Worm (Caenorhabditis elegans) whole organism, L1 larva: ENCODE data around the gene nlp-33.

ENCODE experiments used
- C34B4.2 ChIP-seq: sonication (generic microtip); optimal IDR thresholded peaks from 2 replicates; lab custom pipeline; 2017; ENCODE audit warnings: mild to moderate bottlenecking, missing genetic modification characterization, missing compliant biosample characterization
- Y116A8C.19 ChIP-seq: sonication (generic microtip); optimal IDR thresholded peaks from 2 replicates; lab custom pipeline; 2016; ENCODE audit warnings: missing compliant biosample characterization, missing genetic modification characterization, borderline replicate concordance
- alr-1 ChIP-seq: fragments of 200-800 bp; sonication (Bioruptor generic); optimal IDR thresholded peaks from 2 replicates; lab custom pipeline; 2018; ENCODE audit warnings: borderline replicate concordance, mild to moderate bottlenecking, missing genetic modification characterization, missing compliant biosample characterization
- aly-2 ChIP-seq: fragments of 150-350 bp; optimal IDR thresholded peaks from 2 replicates; lab custom pipeline; 2014; ENCODE audit warnings: missing biosample characterization, missing genetic modification characterization
- ama-1 ChIP-seq: fragments of 150-350 bp; optimal IDR thresholded peaks from 2 replicates; lab custom pipeline; 2014
- blmp-1 ChIP-seq: fragments of 150-350 bp; optimal IDR thresholded peaks from 2 replicates; lab custom pipeline; 2014; ENCODE audit warnings: missing biosample characterization, missing genetic modification characterization
- ceh-63 ChIP-seq: fragments of 200-800 bp; sonication (Bioruptor generic); optimal IDR thresholded peaks from 2 replicates; lab custom pipeline; 2018; ENCODE audit warnings: mild to moderate bottlenecking, missing genetic modification characterization, missing compliant biosample characterization
- ceh-88 ChIP-seq: fragments of 200-800 bp; sonication (Bioruptor generic); IDR thresholded peaks from 2 replicates; pipeline ENCODE4 v1.3.6; 2022; ENCODE audit warnings: missing genetic modification characterization, missing compliant biosample characterization
- dsc-1 ChIP-seq: sonication (generic microtip); optimal IDR thresholded peaks from 2 replicates; lab custom pipeline; 2016; ENCODE audit warnings: mild to moderate bottlenecking, missing genetic modification characterization, missing compliant biosample characterization
- efl-1 ChIP-seq, 4 experiments: fragments of 150-350 bp; optimal IDR thresholded peaks in 3 of 4; peaks in 1 of 4; 1 replicate in 1 of 4; 2 replicates in 3 of 4; lab custom pipeline; 2014; ENCODE audit warnings: missing biosample characterization in 2 of 4, missing genetic modification characterization in 2 of 4, missing genetic modification reagents in 2 of 4
- efl-3 ChIP-seq: fragments of 200-800 bp; sonication (Bioruptor generic); optimal IDR thresholded peaks from 2 replicates; lab custom pipeline; 2018; ENCODE audit warnings: mild to moderate bottlenecking, missing genetic modification characterization, missing compliant biosample characterization
- egl-27 ChIP-seq, 2 experiments: fragments of 150-350 bp in 1 of 2; sonication (generic microtip); optimal IDR thresholded peaks; 3 replicates each; lab custom pipeline; 2017 to 2018; ENCODE audit warnings: missing biosample characterization in 2 of 2, missing genetic modification characterization in 2 of 2, missing genetic modification reagents in 2 of 2
- elt-2 ChIP-seq: sonication (generic microtip); optimal IDR thresholded peaks from 2 replicates; lab custom pipeline; 2016; ENCODE audit warnings: missing genetic modification characterization, mild to moderate bottlenecking, inconsistent platforms, missing compliant biosample characterization, missing genetic modification reagents
- ets-5 ChIP-seq: fragments of 200-800 bp; sonication (Bioruptor generic); IDR thresholded peaks from 2 replicates; pipeline ENCODE4 v1.3.6; 2022; ENCODE audit warnings: missing genetic modification characterization, missing compliant biosample characterization
- fos-1 ChIP-seq: fragments of 150-350 bp; optimal IDR thresholded peaks from 2 replicates; lab custom pipeline; 2014; ENCODE audit warnings: missing biosample characterization, missing genetic modification characterization
- hpl-2 ChIP-seq: fragments of 150-350 bp; optimal IDR thresholded peaks from 2 replicates; lab custom pipeline; 2014; ENCODE audit warnings: missing biosample characterization, missing genetic modification reagents, missing genetic modification characterization
- irx-1 ChIP-seq: sonication (generic microtip); optimal IDR thresholded peaks from 2 replicates; lab custom pipeline; 2016; ENCODE audit warnings: missing genetic modification characterization, missing compliant biosample characterization
- isw-1 ChIP-seq: fragments of 200-800 bp; sonication (Bioruptor generic); IDR thresholded peaks from 2 replicates; pipeline ENCODE4 v1.3.6; 2022; ENCODE audit warnings: missing genetic modification characterization, missing compliant biosample characterization
- jun-1 ChIP-seq: fragments of 150-350 bp; optimal IDR thresholded peaks from 2 replicates; lab custom pipeline; 2014; ENCODE audit warnings: missing biosample characterization, missing genetic modification reagents, missing genetic modification characterization
- lin-13 ChIP-seq: fragments of 150-350 bp; optimal IDR thresholded peaks from 2 replicates; lab custom pipeline; 2014; ENCODE audit warnings: missing biosample characterization, missing genetic modification reagents, missing genetic modification characterization
- lin-14 ChIP-seq: fragments of 200-800 bp; sonication (Bioruptor generic); optimal IDR thresholded peaks from 2 replicates; lab custom pipeline; 2018; ENCODE audit warnings: mild to moderate bottlenecking, missing genetic modification characterization, moderate library complexity, missing compliant biosample characterization
- lin-15B ChIP-seq: fragments of 150-350 bp; sonication (generic microtip); optimal IDR thresholded peaks from 3 replicates; lab custom pipeline; 2014; ENCODE audit warnings: missing biosample characterization, missing genetic modification characterization
- lin-35 ChIP-seq, 2 experiments: fragments of 150-350 bp; optimal IDR thresholded peaks; 2 replicates each; lab custom pipeline; 2014; ENCODE audit warnings: missing biosample characterization in 2 of 2, missing genetic modification characterization in 2 of 2, missing genetic modification reagents in 2 of 2
- lin-39 ChIP-seq: fragments of 150-350 bp; optimal IDR thresholded peaks from 2 replicates; lab custom pipeline; 2014; ENCODE audit warnings: missing biosample characterization, missing genetic modification reagents, missing genetic modification characterization
- lir-3 ChIP-seq: sonication (generic microtip); optimal IDR thresholded peaks from 2 replicates; lab custom pipeline; 2016; ENCODE audit warnings: mild to moderate bottlenecking, missing genetic modification characterization, moderate library complexity, missing compliant biosample characterization; ENCODE audit not compliant: poor library complexity
- lsy-2 ChIP-seq, 2 experiments: fragments of 150-350 bp; optimal IDR thresholded peaks; 2 replicates each; lab custom pipeline; 2014; ENCODE audit warnings: missing biosample characterization in 2 of 2, missing genetic modification characterization in 2 of 2
- mdl-1 ChIP-seq, 2 experiments: fragments of 150-350 bp; optimal IDR thresholded peaks; 2 replicates each; lab custom pipeline; 2014 to 2017; ENCODE audit warnings: missing biosample characterization in 2 of 2, missing genetic modification characterization in 2 of 2, inconsistent platforms in 1 of 2
- nhr-11 ChIP-seq: fragments of 150-350 bp; optimal IDR thresholded peaks from 2 replicates; lab custom pipeline; 2014; ENCODE audit warnings: missing biosample characterization, missing genetic modification characterization
- nhr-12 ChIP-seq: sonication (generic microtip); optimal IDR thresholded peaks from 2 replicates; lab custom pipeline; 2017; ENCODE audit warnings: missing biosample characterization, missing genetic modification characterization
- nhr-19 ChIP-seq: fragments of 200-800 bp; sonication (Bioruptor generic); conservative IDR thresholded peaks from 2 replicates; pipeline ENCODE4 v1.3.6; 2022; ENCODE audit warnings: missing genetic modification characterization, missing compliant biosample characterization
- nhr-20 ChIP-seq: sonication (generic microtip); optimal IDR thresholded peaks from 2 replicates; lab custom pipeline; 2016; ENCODE audit warnings: mild to moderate bottlenecking, missing genetic modification characterization, missing compliant biosample characterization
- nhr-237 ChIP-seq: fragments of 150-350 bp; optimal IDR thresholded peaks from 2 replicates; lab custom pipeline; 2014; ENCODE audit warnings: missing biosample characterization, missing genetic modification characterization
- nhr-47 ChIP-seq: sonication (generic microtip); optimal IDR thresholded peaks from 2 replicates; lab custom pipeline; 2016; ENCODE audit warnings: mild to moderate bottlenecking, missing genetic modification characterization, moderate library complexity, missing compliant biosample characterization
- nhr-71 ChIP-seq: sonication (generic microtip); optimal IDR thresholded peaks from 2 replicates; lab custom pipeline; 2016; ENCODE audit warnings: mild to moderate bottlenecking, missing genetic modification characterization, moderate library complexity, missing compliant biosample characterization
- nhr-84 ChIP-seq: sonication (generic microtip); optimal IDR thresholded peaks from 2 replicates; lab custom pipeline; 2017; ENCODE audit warnings: missing biosample characterization, missing genetic modification characterization
- nhr-85 ChIP-seq: sonication (generic microtip); peaks from one replicate; lab custom pipeline; 2016; ENCODE audit warnings: missing genetic modification characterization, inconsistent platforms, missing compliant biosample characterization
- nhr-90 ChIP-seq: sonication (generic microtip); optimal IDR thresholded peaks from 2 replicates; lab custom pipeline; 2016; ENCODE audit warnings: mild to moderate bottlenecking, missing genetic modification characterization, missing compliant biosample characterization; ENCODE audit not compliant: poor library complexity
- rnt-1 ChIP-seq: sonication (generic microtip); optimal IDR thresholded peaks from 2 replicates; lab custom pipeline; 2016; ENCODE audit warnings: mild to moderate bottlenecking, missing genetic modification characterization, moderate library complexity, missing compliant biosample characterization
- snpc-4 ChIP-seq: fragments of 150-350 bp; optimal IDR thresholded peaks from 2 replicates; lab custom pipeline; 2014; ENCODE audit warnings: missing biosample characterization, missing genetic modification characterization
- snu-23 ChIP-seq: sonication (generic microtip); optimal IDR thresholded peaks from 2 replicates; lab custom pipeline; 2016; ENCODE audit warnings: missing genetic modification characterization, missing compliant biosample characterization
- sox-4 ChIP-seq: sonication (generic microtip); optimal IDR thresholded peaks from 2 replicates; lab custom pipeline; 2016; ENCODE audit warnings: missing genetic modification characterization, missing compliant biosample characterization
- sptf-1 ChIP-seq: fragments of 150-350 bp; optimal IDR thresholded peaks from 2 replicates; lab custom pipeline; 2014; ENCODE audit warnings: missing biosample characterization, missing genetic modification characterization
- sup-37 ChIP-seq: fragments of 200-800 bp; sonication (Bioruptor generic); optimal IDR thresholded peaks from 2 replicates; lab custom pipeline; 2018; ENCODE audit warnings: mild to moderate bottlenecking, missing genetic modification characterization, missing compliant biosample characterization
- swsn-7 ChIP-seq: sonication (generic microtip); optimal IDR thresholded peaks from 2 replicates; lab custom pipeline; 2016; ENCODE audit warnings: missing genetic modification characterization, missing compliant biosample characterization
- unc-30 ChIP-seq: sonication (generic microtip); optimal IDR thresholded peaks from 2 replicates; lab custom pipeline; 2017; ENCODE audit warnings: missing biosample characterization, missing genetic modification characterization
- unc-62 ChIP-seq: fragments of 150-350 bp; optimal IDR thresholded peaks from 2 replicates; lab custom pipeline; 2014; ENCODE audit warnings: missing biosample characterization, missing genetic modification reagents, missing genetic modification characterization
- unc-86 ChIP-seq: sonication (generic microtip); optimal IDR thresholded peaks from 2 replicates; lab custom pipeline; 2016; ENCODE audit warnings: missing genetic modification characterization, missing compliant biosample characterization
- unc-98 ChIP-seq: fragments of 200-800 bp; sonication (Bioruptor generic); IDR thresholded peaks from 2 replicates; pipeline ENCODE4 v1.3.6; 2022; ENCODE audit warnings: missing genetic modification characterization, missing compliant biosample characterization
- vab-15 ChIP-seq: sonication (generic microtip); optimal IDR thresholded peaks from 2 replicates; lab custom pipeline; 2017; ENCODE audit warnings: missing genotype, mild to moderate bottlenecking, missing genetic modification characterization, missing compliant biosample characterization
- zag-1 ChIP-seq: fragments of 150-350 bp; optimal IDR thresholded peaks from 2 replicates; lab custom pipeline; 2014; ENCODE audit warnings: missing biosample characterization, missing genetic modification characterization
- ztf-4 ChIP-seq: fragments of 150-350 bp; optimal IDR thresholded peaks from 2 replicates; lab custom pipeline; 2014; ENCODE audit warnings: missing biosample characterization, missing genetic modification characterization

The nlp-33 gene

ce11 chrV:11122466-11122865, 24.7 kb upstream of the nlp-33 start, which contains the start of gene mboa-2:
TSS of gene mboa-2 (minus strand) at chrV:11122493.
- TF ChIP-seq sup-37 (GFP tag; lab: Kevin White, UChicago) (no peak), isw-1 (GFP tag; lab: Robert Waterston, UW) (no peak), aly-2 (peak; percentile 45), hpl-2 (GFP tag; lab: Kevin White, UChicago) (no peak), nhr-47 (tag; lab: Kevin White, UChicago) (peak; percentile 16), lin-35 (GFP tag; optimal IDR thresholded peaks at IDR 0.05; lab: Kevin White, UChicago) (peak in 1 of 2 experiments; percentile 13), lin-15B (tag; lab: Kevin White, UChicago) (no peak), rnt-1 (tag; lab: Kevin White, UChicago) (peak; percentile 7), sptf-1 (tag; lab: Kevin White, UChicago) (no peak), jun-1 (no peak), nhr-71 (tag; lab: Kevin White, UChicago) (peak; percentile 56), lin-13 (GFP tag; lab: Kevin White, UChicago) (no peak), lir-3 (tag; lab: Kevin White, UChicago) (peak; percentile 3), ama-1 (lab: Kevin White, UChicago) (peak; percentile 57), ceh-88 (peak; percentile 21; the same call in 1 of the 2 replicates), nhr-90 (tag; lab: Kevin White, UChicago) (peak; percentile 64), nhr-85 (tag; lab: Kevin White, UChicago) (peak; percentile 49), efl-1 (optimal IDR thresholded peaks at IDR 0.05; lab: Kevin White, UChicago) (no peak), efl-1 (GFP tag; optimal IDR thresholded peaks at IDR 0.05 in 1 of 2; lab: Kevin White, UChicago) (peak in 1 of 2 experiments; percentile 64), sox-4 (tag; lab: Kevin White, UChicago) (no peak), nhr-20 (tag; lab: Kevin White, UChicago) (peak; percentile 46), unc-30 (no peak), swsn-7 (tag; lab: Kevin White, UChicago) (peak; percentile 25), lin-14 (peak; percentile 21), nhr-19 (GFP tag; lab: Robert Waterston, UW) (peak; percentile 30), lsy-2 (tag; optimal IDR thresholded peaks at IDR 0.05; lab: Kevin White, UChicago) (peak; percentile 29 to 38), ztf-4 (tag; lab: Kevin White, UChicago) (peak; percentile 2), mdl-1 (tag; optimal IDR thresholded peaks at IDR 0.05; lab: Kevin White, UChicago) (no peak), elt-2 (tag; lab: Kevin White, UChicago) (peak; percentile 31), snu-23 (GFP tag; lab: Kevin White, UChicago) (peak; percentile 16)

- TF ChIP-seq ztf-4 (tag; lab: Kevin White, UChicago), result no peak
- TF ChIP-seq ceh-63 (GFP tag; lab: Kevin White, UChicago), result no peak
- peak; percentile 70 to 71 for TF ChIP-seq efl-1 (optimal IDR thresholded peaks at IDR 0.05; lab: Kevin White, UChicago)
- peak; percentile 74 to 95 for TF ChIP-seq efl-1 (GFP tag; optimal IDR thresholded peaks at IDR 0.05 in 1 of 2; lab: Kevin White, UChicago)
- peak; percentile 66 for TF ChIP-seq swsn-7 (tag; lab: Kevin White, UChicago)
- peak; percentile 72 for TF ChIP-seq dsc-1 (tag; lab: Kevin White, UChicago)
- no peak for TF ChIP-seq nhr-12 (tag; lab: Kevin White, UChicago)
- TF ChIP-seq unc-30, result no peak
- TF ChIP-seq blmp-1 (tag; lab: Kevin White, UChicago), result peak; percentile 39
- TF ChIP-seq nhr-237 (tag; lab: Kevin White, UChicago), result no peak
- TF ChIP-seq unc-86 (tag; lab: Kevin White, UChicago), result peak; percentile 58
- peak; percentile 79 for TF ChIP-seq irx-1 (tag; lab: Kevin White, UChicago)
- peak; percentile 63 for TF ChIP-seq snpc-4 (tag; lab: Kevin White, UChicago)
- TF ChIP-seq alr-1, result no peak
- no peak for TF ChIP-seq vab-15
- no peak for TF ChIP-seq fos-1
- no peak for TF ChIP-seq unc-62 (GFP tag; lab: Kevin White, UChicago)
- no peak for TF ChIP-seq ets-5 (GFP tag; lab: Robert Waterston, UW)
- TF ChIP-seq nhr-84, result no peak
- TF ChIP-seq hpl-2 (GFP tag; lab: Kevin White, UChicago), result no peak
- no peak for TF ChIP-seq egl-27 (tag; optimal IDR thresholded peaks at IDR 0.05; lab: Kevin White, UChicago)
- TF ChIP-seq C34B4.2 (tag; lab: Kevin White, UChicago), result no peak
- no peak for TF ChIP-seq efl-3 (GFP tag; lab: Kevin White, UChicago)
- peak; percentile 52 for TF ChIP-seq unc-98 (GFP tag; lab: Robert Waterston, UW)
- no peak for TF ChIP-seq nhr-11
- TF ChIP-seq Y116A8C.19 (tag; lab: Kevin White, UChicago), result no peak
- no peak for TF ChIP-seq zag-1 (tag; lab: Kevin White, UChicago)
- TF ChIP-seq lin-39, result peak; percentile 19
Measured at ce11 chrV:11123817-11124337, 23.3 kb upstream of the nlp-33 start, which contains the start of the genes atp-5 and lmtr-3. TSS of gene atp-5 (minus strand) at chrV:11123867. TSS of gene lmtr-3 (plus strand) at chrV:11124186.
